Worm (Caenorhabditis elegans) whole organism, L4 larva: Measurements from ENCODE around the gene Y38E10A.24.

Experiments used
- ZK337.2 ChIP-seq: fragments of 200-800 bp; sonication (Bioruptor generic); IDR thresholded peaks from 2 replicates; pipeline ENCODE4 v1.3.6; 2022; ENCODE audit warnings: missing genetic modification reagents, missing genetic modification characterization, missing compliant biosample characterization
- mdl-1 ChIP-seq, 2 experiments: fragments of 150-350 bp in 1 of 2; sonication (generic microtip) in 1 of 2; optimal IDR thresholded peaks; 2 replicates each; lab custom pipeline; 2014 to 2017; ENCODE audit warnings: missing biosample characterization in 2 of 2, missing genetic modification characterization in 2 of 2
- nhr-102 ChIP-seq: sonication (generic microtip); optimal IDR thresholded peaks from 2 replicates; lab custom pipeline; 2016; ENCODE audit warnings: mild to moderate bottlenecking, missing genetic modification characterization, moderate library complexity, missing compliant biosample characterization
- nhr-6 ChIP-seq: fragments of 150-350 bp; optimal IDR thresholded peaks from 2 replicates; lab custom pipeline; 2014; ENCODE audit warnings: missing biosample characterization, missing genetic modification characterization
- nhr-77 ChIP-seq: fragments of 150-350 bp; optimal IDR thresholded peaks from 2 replicates; lab custom pipeline; 2014; ENCODE audit warnings: missing biosample characterization, missing genetic modification characterization
- pha-4 ChIP-seq, 2 experiments: fragments of 150-350 bp in 1 of 2; fragments of 200-800 bp in 1 of 2; sonication (Bioruptor generic) in 1 of 2; IDR thresholded peaks in 1 of 2; optimal IDR thresholded peaks in 1 of 2; 2 replicates each; pipeline versions ENCODE4 v1.3.6 to Lab custom; 2014 to 2022; ENCODE audit warnings: missing genetic modification characterization in 2 of 2, missing genetic modification reagents in 2 of 2, missing biosample characterization in 1 of 2, missing compliant biosample characterization in 1 of 2
- unc-62 ChIP-seq, 3 experiments: fragments of 150-350 bp in 1 of 3; sonication (generic microtip); optimal IDR thresholded peaks in 2 of 3; peaks in 1 of 3; 1 replicate in 1 of 3; 2 replicates in 2 of 3; lab custom pipeline; 2014 to 2017; ENCODE audit warnings: missing biosample characterization in 3 of 3, missing genetic modification characterization in 3 of 3, missing genetic modification reagents in 3 of 3, missing genotype in 1 of 3
- zag-1 ChIP-seq: fragments of 150-350 bp; optimal IDR thresholded peaks from 2 replicates; lab custom pipeline; 2014; ENCODE audit warnings: missing biosample characterization, missing genetic modification characterization

ce11 chrII:12665019-12665418 is 13.8 kb upstream of the Y38E10A.24 start:
- no peak for TF ChIP-seq nhr-6 (tag; lab: Kevin White, UChicago)
- TF ChIP-seq zag-1 (tag; lab: Kevin White, UChicago), result no peak
- no peak for TF ChIP-seq ZK337.2 (GFP tag; lab: Robert Waterston, UW)
- TF ChIP-seq nhr-102 (tag; lab: Kevin White, UChicago), result no peak
- no peak for TF ChIP-seq unc-62 (GFP tag; optimal IDR thresholded peaks at IDR 0.05 in 1 of 2; lab: Kevin White, UChicago)
- TF ChIP-seq unc-62 (tag; optimal IDR thresholded peaks at IDR 0.05; lab: Kevin White, UChicago), result no peak
- TF ChIP-seq pha-4 (GFP tag; IDR thresholded peaks at IDR 0.05; lab: Robert Waterston, UW), result no peak
- no peak for TF ChIP-seq pha-4 (tag; optimal IDR thresholded peaks at IDR 0.05; lab: Kevin White, UChicago)
- no peak for TF ChIP-seq nhr-77
- no peak for TF ChIP-seq mdl-1 (tag; optimal IDR thresholded peaks at IDR 0.05; lab: Kevin White, UChicago)
